Worm (Caenorhabditis elegans) whole organism, L4/young adult: ENCODE results near the gene F36H9.5.
"Not testable (repeated sequence)": the region's sequence is repeated elsewhere in the genome, so short reads cannot be mapped to it uniquely, and the experiment has no call there.

Source experiments
- W03F9.2 ChIP-seq: fragments of 150-350 bp; optimal IDR thresholded peaks from 2 replicates; lab custom pipeline; 2014; ENCODE audit warnings: missing biosample characterization, missing genetic modification characterization
- dao-5 ChIP-seq: sonication (generic microtip); optimal IDR thresholded peaks from 2 replicates; lab custom pipeline; 2016; ENCODE audit warnings: missing genotype, missing genetic modification characterization, moderate library complexity, missing compliant biosample characterization
- him-1 ChIP-seq: sonication (generic microtip); optimal IDR thresholded peaks from 2 replicates; lab custom pipeline; 2016; ENCODE audit warnings: missing genotype, missing genetic modification reagents, missing genetic modification characterization, missing compliant biosample characterization

F36H9.5 gene

DNA sequence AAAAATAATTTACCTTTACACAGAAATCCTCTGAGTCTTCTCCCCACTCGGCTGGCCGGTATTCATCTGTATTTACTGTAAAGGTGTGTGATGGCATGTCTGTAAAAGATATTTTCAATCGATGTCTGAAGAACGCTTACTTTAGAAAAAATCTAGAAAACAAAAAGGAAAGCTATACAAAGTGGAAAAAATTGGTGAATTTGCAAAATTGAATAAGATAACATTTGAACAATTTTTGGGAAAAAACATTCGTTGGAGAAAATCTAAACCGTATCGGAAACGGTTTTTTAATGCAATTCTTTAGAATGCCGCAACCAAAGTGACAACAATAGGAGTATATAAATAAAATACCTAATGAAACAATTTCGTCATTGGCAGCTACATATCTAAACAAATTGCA lies at the start of gene F36H9.5:
Gene F36H9.5 (minus strand): TSS at position 101 of the 400 bp plus-strand sequence.
- no peak for TF ChIP-seq W03F9.2 (tag; lab: Kevin White, UChicago)
- no peak for TF ChIP-seq dao-5
- TF ChIP-seq him-1 (tag; lab: Kevin White, UChicago): no peak

DNA sequence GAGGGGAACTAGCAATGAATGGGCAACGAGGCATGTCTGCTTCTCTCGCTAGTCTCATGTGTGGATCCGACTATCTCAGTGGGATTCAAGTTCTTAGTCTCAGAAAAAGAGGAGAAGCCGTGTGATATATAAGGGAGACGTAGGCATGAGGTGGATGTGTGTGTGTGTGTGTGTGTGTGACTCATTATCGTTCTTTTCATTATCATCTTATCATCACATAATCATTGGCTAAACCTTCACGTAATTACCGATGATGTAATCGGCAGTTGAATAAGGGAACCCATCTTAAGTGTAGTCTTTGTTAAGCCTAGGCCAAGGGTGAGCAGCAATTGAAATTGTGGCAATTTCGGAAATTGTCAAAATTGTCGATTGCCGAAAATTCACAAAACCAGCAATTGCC lies 48.2 kb upstream of the F36H9.5 start, which contains the start of gene Y32G9B.1:
Gene Y32G9B.1 (minus strand): TSS at position 101 of the 400 bp plus-strand sequence.
- no peak for TF ChIP-seq W03F9.2 (tag; lab: Kevin White, UChicago)
- no peak for TF ChIP-seq dao-5
- TF ChIP-seq him-1 (tag; lab: Kevin White, UChicago): no peak

DNA sequence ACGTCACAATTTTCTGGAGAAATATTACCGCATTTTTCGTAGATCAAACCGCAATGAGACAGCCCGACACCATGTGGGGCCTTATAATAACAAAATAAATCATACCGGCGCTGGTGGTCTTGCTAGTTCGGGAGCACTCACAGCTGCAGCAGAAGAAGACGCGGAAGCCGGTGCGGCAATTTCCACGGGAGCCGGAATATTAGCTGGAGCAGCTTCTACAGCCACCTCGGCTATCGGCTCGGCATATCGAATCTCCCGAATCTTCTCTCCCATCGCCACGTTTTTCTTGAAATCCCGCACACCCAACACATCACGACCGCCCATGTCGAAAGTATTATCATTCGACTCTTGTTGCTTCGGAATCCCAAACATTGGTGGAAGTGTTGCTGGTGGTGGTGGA lies 42.7 kb upstream of the F36H9.5 start:
- TF ChIP-seq him-1 (tag; lab: Kevin White, UChicago) (no peak), W03F9.2 (tag; lab: Kevin White, UChicago) (no peak), dao-5 (no peak)

DNA sequence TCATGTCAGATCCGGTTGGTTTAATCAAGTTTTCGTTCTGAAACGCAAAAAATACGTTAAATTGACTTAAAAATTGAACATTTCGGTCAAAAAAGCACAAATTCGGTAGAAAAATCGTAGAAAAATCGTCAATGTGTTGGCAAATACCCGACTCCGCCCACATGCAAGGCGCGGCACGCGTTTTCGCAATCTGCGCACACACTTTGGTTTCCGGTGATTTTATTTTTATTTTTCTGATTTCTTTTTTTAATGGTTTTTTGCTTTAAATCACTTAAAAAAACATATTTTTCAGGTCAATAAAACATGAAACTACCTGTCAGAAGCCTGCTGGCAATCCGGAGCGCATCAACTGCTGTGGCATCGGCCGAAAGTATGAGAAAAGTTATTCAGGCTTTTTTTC lies 39.5 kb upstream of the F36H9.5 start, which contains the start of the genes gly-7 and mrpl-39:
Gene gly-7 (minus strand): TSS at position 37 of the 400 bp plus-strand sequence.
Gene mrpl-39 (plus strand): TSS at position 293 of the 400 bp plus-strand sequence.
- TF ChIP-seq dao-5 (no peak), W03F9.2 (tag; lab: Kevin White, UChicago) (peak; percentile 2)

DNA sequence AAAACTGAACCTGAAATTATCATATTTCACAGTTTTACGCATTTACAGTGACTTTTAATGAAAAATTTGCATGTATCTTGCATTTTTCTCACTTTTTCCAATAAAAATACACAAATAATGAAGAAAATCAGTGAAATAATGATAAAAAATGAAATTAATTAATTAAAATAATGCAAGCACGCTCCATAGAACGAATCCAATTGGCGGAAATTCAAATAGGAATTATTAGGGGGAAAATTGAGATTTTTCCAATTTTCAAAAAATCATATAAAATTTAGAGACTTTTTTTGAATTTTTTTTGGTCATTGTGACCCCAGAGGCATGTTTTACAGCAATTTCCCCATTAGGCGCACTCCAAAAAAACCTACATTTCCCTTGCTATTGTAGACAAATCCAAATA lies 38.9 kb upstream of the F36H9.5 start:
- TF ChIP-seq W03F9.2 (tag; lab: Kevin White, UChicago): no peak
- no peak for TF ChIP-seq dao-5
- TF ChIP-seq him-1 (tag; lab: Kevin White, UChicago): no peak

DNA sequence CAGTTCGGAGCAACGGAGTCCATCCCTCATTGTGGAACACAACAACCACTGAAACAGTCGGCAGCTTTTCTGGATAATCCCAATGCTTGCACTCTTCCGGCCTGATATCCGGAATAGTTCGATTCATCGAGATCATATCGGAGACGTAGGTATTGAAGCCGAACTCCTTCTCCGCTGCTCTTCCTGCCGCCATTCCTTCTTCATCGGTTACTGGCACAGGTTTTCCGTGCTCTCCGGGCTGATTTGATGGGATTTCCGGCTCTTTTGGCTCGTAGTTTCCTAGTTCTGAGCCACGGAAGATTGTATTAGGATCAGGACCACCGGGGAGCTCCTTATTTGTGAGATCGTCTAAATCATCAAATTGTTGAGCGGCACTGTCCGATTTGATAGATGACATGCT lies 38.2 kb upstream of the F36H9.5 start:
- no peak for TF ChIP-seq W03F9.2 (tag; lab: Kevin White, UChicago)

DNA sequence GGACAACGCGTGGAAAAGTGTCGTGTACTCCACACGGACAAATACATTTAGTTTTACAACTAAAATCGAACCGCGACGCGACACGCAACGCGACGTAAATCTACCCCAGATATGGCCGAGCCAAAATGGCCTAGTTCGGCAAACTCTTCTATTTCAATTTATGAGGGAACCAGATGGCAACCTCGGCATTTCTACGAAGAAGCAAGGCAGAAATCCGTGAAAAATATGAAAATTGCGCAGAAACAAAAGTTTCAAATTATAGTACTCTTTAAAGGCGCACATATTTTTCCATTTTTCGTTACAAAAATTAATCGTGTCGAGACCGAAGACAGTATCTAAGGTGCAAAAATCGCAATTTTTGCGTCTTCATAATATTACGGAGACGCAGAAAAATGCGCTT lies 33.0 kb upstream of the F36H9.5 start, which contains the start of gene Y46H3A.5:
Gene Y46H3A.5 (minus strand): TSS at position 101 of the 400 bp plus-strand sequence.
- TF ChIP-seq him-1 (tag; lab: Kevin White, UChicago); W03F9.2 (tag; lab: Kevin White, UChicago); dao-5: not testable (repeated sequence)

DNA sequence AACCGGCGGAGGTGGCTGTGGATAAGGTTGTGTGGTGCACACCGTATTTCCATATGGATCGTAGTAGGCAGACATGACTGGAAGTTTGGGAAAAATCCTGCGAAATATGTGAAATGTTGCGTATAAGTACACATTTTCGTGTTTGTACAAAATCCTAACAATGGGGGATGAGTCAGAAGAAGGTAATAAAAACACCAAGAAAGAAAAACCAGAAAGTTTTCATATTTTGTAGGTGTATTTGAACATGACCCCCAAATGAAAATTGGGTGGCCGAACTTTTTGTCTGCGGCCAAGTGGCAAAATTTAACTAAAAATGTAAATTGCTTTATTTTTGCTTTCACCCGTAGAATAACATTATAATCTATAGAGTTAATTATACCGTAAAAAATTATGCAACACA lies 29.2 kb upstream of the F36H9.5 start, which contains the start of gene Y46H3A.4:
Gene Y46H3A.4 (minus strand): TSS at position 101 of the 400 bp plus-strand sequence.
- TF ChIP-seq W03F9.2 (tag; lab: Kevin White, UChicago): no peak
- TF ChIP-seq him-1 (tag; lab: Kevin White, UChicago): no peak
- TF ChIP-seq dao-5: no peak

DNA sequence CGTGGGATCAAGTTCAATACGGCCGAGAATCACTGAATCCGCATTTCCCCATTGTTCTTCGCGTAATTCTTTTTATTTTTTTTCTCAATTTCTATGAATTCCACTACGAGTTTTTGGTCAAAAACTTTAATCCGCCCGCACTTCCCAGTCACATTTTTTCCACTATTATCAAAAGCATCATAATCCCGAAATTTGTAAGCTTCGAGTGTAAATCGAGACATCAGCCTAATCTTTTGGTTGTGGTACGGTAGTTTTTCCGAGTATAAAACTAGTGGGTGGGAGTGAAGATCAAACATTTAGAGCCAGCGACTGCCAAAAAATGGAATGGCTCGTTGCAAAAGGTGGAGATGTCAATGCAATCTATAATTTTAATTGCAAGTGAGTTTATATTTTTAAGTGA lies 25.3 kb upstream of the F36H9.5 start, which contains the start of gene srt-42:
Gene srt-42 (plus strand): TSS at position 301 of the 400 bp plus-strand sequence.
- TF ChIP-seq W03F9.2 (tag; lab: Kevin White, UChicago): no peak
- no peak for TF ChIP-seq him-1 (tag; lab: Kevin White, UChicago)
- no peak for TF ChIP-seq dao-5

DNA sequence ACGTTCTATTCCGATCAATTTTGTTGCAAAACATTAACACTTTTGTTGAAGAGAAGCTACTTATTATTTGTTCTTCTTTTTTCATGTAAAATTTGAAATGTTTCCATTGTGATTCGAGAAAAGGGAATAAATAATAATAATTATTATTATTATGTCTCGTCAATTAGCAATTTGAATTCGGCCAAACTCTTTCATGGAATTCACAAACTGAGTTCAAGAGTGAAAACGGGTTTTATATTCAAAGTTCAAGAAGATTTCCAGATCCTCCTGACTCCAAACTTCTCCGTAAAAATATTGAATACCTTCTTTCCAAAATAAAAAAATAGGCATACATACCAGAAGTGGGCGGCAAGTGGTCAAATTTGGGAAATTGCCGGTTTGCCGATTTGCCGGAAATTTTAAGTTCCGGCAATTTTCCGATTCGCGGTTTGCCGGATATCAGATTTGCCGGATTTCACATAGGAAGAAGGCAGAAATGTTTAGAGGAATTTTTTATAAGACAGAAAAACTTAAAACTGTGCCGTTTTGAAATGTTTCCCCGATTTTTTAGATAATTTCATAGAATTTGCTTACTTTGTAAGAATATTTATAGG lies 24.0 kb upstream of the F36H9.5 start:
- no peak for TF ChIP-seq W03F9.2 (tag; lab: Kevin White, UChicago)
- no peak for TF ChIP-seq dao-5
- no peak for TF ChIP-seq him-1 (tag; lab: Kevin White, UChicago)

DNA sequence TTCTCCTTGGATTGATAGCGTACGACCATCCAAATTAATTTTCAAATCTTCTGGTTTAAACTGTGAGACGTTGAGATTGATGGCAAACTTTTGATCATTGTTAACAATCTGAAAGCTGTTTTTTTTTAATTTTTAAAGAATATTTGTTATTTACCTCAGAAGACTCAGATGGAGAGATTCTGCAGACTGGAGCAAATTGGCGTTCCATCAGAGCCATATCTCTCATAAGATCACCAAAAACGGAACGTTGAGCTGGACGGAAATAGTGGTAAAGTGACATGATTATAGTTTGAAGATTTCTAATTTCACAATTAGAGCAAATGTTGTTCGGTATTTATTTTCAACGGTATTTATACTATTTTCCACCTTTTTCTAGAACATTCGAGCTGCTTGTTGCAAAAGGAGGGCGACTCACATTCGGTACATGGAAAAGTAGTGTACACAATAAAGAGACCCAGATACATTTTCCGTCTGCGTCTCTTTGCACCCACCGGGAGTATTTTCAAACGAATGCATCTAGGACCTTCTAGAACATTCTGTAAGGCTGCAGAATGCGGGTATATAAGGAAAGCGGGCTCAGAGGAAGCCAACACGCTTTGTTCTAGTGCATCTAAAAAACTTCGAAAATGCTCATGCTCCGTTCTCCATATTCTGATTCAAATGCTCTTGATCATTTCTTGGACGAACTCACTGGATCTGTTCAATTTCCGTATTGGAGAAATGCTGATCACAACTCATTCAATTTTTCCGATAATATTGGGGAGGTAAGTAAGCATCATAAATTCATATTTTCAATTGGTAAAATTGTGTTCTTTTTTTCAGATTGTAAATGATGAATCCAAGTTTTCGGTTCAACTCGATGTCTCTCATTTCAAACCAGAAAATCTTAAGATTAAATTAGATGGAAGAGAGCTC lies 23.1 kb upstream of the F36H9.5 start, which contains the start of the genes hsp-16.2 and hsp-16.41:
Gene hsp-16.2 (minus strand): TSS at position 313 of the 915 bp plus-strand sequence.
Gene hsp-16.41 (plus strand): TSS at position 534 of the 915 bp plus-strand sequence.
- TF ChIP-seq W03F9.2 (tag; lab: Kevin White, UChicago) (peak; percentile 6), him-1 (tag; lab: Kevin White, UChicago) (no peak)

DNA sequence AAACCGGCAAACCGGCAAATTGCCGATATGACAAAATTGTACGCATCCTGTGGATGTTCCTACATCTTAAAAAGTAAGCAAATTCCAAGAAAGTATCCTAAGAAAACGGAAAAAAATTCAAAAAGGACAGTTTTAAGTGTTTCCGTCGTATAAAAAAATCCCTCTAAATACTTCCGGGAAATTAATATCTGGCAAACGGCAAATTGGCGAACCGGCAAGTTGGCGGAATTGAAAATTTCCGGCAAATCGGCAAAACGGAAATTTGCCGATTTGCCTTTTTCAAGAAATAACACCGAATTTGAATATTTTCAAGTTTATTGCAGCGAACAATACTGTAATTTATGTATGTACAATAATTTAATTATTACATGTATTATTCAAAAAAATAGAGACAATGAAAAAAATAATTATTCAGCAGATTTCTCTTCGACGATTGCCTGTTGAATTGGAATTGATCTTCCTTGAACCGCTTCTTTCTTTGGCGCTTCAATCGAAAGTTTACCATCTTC lies 22.3 kb upstream of the F36H9.5 start:
- no peak for TF ChIP-seq him-1 (tag; lab: Kevin White, UChicago)
- peak; percentile 11 for TF ChIP-seq W03F9.2 (tag; lab: Kevin White, UChicago)

DNA sequence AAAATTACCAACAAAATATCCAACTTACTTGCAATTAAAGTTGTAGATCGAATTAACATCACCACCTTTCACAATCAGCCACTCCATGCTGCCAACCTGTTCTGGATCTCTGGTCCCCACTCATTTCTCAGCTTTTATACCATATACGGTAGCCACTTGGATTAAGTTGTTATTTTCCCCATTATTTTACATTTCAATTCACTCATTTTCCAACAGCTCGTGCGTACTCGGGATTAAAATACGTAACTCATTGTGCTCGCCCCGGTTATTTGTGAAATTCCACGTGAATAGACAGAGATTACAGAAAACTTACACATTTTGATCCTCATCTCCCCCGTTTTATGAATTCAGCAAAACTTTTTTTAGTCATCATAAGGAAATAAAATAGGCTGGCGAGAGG lies 21.2 kb upstream of the F36H9.5 start, which contains the start of gene srt-41:
Gene srt-41 (minus strand): TSS at position 101 of the 400 bp plus-strand sequence.
- TF ChIP-seq W03F9.2 (tag; lab: Kevin White, UChicago) (no peak), dao-5 (no peak), him-1 (tag; lab: Kevin White, UChicago) (no peak)
